Worm (Caenorhabditis elegans) whole organism, late embryonic: ENCODE results near the gene Y42G9A.2.

Source experiments
- C38D4.7 ChIP-seq: fragments of 200-800 bp; sonication (Bioruptor generic); optimal IDR thresholded peaks from 2 replicates; lab custom pipeline; 2018; ENCODE audit warnings: mild to moderate bottlenecking, missing genetic modification characterization, moderate library complexity, missing compliant biosample characterization
- ceh-18 ChIP-seq: sonication (generic microtip); optimal IDR thresholded peaks from 2 replicates; lab custom pipeline; 2016; ENCODE audit warnings: missing genetic modification characterization, missing compliant biosample characterization
- ceh-45 ChIP-seq: fragments of 200-800 bp; sonication (Bioruptor generic); IDR thresholded peaks from 2 replicates; pipeline ENCODE4 v1.3.6; 2022; ENCODE audit warnings: missing genetic modification reagents, missing genetic modification characterization, missing compliant biosample characterization
- fkh-10 ChIP-seq: fragments of 150-350 bp; optimal IDR thresholded peaks from 2 replicates; lab custom pipeline; 2014; ENCODE audit warnings: missing biosample characterization, missing genetic modification reagents, missing genetic modification characterization
- pha-4 ChIP-seq: fragments of 150-350 bp; optimal IDR thresholded peaks from 2 replicates; lab custom pipeline; 2018; ENCODE audit warnings: missing biosample characterization, missing genetic modification reagents, missing genetic modification characterization
- pqm-1 ChIP-seq: sonication (generic microtip); optimal IDR thresholded peaks from 2 replicates; lab custom pipeline; 2016; ENCODE audit warnings: missing genetic modification characterization, missing compliant biosample characterization
- rnt-1 ChIP-seq: sonication (generic microtip); optimal IDR thresholded peaks from 2 replicates; lab custom pipeline; 2016; ENCODE audit warnings: missing genetic modification characterization, missing compliant biosample characterization
- unc-42 ChIP-seq: sonication (generic microtip); optimal IDR thresholded peaks from 2 replicates; lab custom pipeline; 2016; ENCODE audit warnings: missing genotype, missing genetic modification characterization, missing compliant biosample characterization
- unc-86 ChIP-seq: sonication (generic microtip); optimal IDR thresholded peaks from 2 replicates; lab custom pipeline; 2016; ENCODE audit warnings: missing genetic modification characterization, missing compliant biosample characterization
- ztf-16 ChIP-seq: sonication (generic microtip); optimal IDR thresholded peaks from 2 replicates; lab custom pipeline; 2017; ENCODE audit warnings: missing genetic modification characterization, missing compliant biosample characterization

DNA sequence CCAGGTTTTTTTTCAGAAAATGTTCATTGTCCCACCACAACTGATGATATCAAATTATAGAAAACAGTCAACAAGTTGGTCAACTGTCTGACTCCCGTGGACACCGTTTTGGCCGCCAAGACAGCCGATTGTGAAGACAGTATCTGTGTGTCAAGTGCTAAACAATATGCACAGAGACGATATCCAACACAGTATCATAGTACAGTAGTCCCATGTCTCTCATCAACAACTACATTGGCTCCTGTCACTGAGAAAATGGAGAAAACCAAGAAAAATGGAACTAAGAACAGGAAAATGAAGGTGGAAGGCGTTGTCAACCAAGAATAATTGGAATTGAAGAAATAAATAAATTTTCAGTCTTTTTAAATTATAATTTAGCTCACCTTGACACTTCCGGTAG, 698 bp downstream of the Y42G9A.2 start:
- TF ChIP-seq ceh-18 (no peak), rnt-1 (no peak), fkh-10 (GFP tag; lab: Kevin White, UChicago) (no peak), unc-42 (tag; lab: Kevin White, UChicago) (no peak), unc-86 (tag; lab: Kevin White, UChicago) (no peak), pqm-1 (tag; lab: Kevin White, UChicago) (no peak), ztf-16 (no peak), pha-4 (tag; lab: Kevin White, UChicago) (no peak), C38D4.7 (GFP tag; lab: Kevin White, UChicago) (no peak), ceh-45 (GFP tag; lab: Robert Waterston, UW) (no peak)
